Worm (Caenorhabditis elegans): ENCODE measurements around the gene unc-41.

ce11 chrV:9977211-9977610 lies 1.2 kb upstream of the unc-41 start:
- TF ChIP-seq unc-62 (GFP tag; optimal IDR thresholded peaks at IDR 0.05): no peak
- TF ChIP-seq ztf-11 (tag; optimal IDR thresholded peaks at IDR 0.05): no peak
- TF ChIP-seq nhr-12 (tag; optimal IDR thresholded peaks at IDR 0.05): no peak
- TF ChIP-seq snpc-4 (tag; optimal IDR thresholded peaks at IDR 0.05): no peak
- TF ChIP-seq nhr-76 (tag; optimal IDR thresholded peaks at IDR 0.05): no peak
